Fruit fly (Drosophila melanogaster): ENCODE measurements around the gene CG6462.
A peak's percentile ranks its signal among the peaks of the same experiment; 100 is the strongest.

The CG6462 gene

DNA sequence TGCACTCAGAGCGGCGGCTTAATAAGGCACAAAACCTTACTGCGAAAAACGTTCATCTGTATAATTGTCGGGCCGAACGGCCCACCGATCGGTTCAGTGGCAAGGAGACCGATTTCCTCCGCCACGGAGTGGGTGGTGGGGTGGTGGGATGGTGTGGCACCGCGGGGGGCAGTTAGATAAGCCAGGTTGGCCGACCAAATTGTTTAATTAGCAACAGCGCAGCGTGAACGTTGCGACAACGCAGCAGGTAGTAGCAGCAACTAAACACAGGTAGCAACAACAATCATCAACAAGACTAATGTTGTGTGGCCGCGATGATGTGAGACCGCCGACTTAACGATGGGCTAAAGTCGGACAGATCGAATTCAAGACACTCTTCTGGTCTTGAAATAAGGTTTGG is 31.3 kb downstream of the CG6462 start (continued):
- TF ChIP-seq row (GFP tag; IDR thresholded peaks at IDR 0.05) (no peak), CG32532 (GFP tag; IDR thresholded peaks at IDR 0.05) (no peak), seq (GFP tag; IDR thresholded peaks at IDR 0.05) (no peak), mirr (GFP tag; optimal IDR thresholded peaks at IDR 0.05) (no peak), tna (GFP tag; IDR thresholded peaks at IDR 0.05; ENCODE audit: partially characterized antibody) (no peak), D (optimal IDR thresholded peaks at IDR 0.05) (no peak), D (GFP tag; optimal IDR thresholded peaks at IDR 0.05) (no peak), CG17912 (GFP tag; optimal IDR thresholded peaks at IDR 0.05) (no peak), H15 (GFP tag; IDR thresholded peaks at IDR 0.05) (no peak), prd (optimal IDR thresholded peaks at IDR 0.05) (no peak), prd (GFP tag; IDR thresholded peaks at IDR 0.05) (0 out of 3 replicates have a peak, but pooled peaks have one; percentile 18), Stat92E (GFP tag; optimal IDR thresholded peaks at IDR 0.05) (no peak), pfk (GFP tag; optimal IDR thresholded peaks at IDR 0.05) (no peak), Oaz (GFP tag; IDR thresholded peaks at IDR 0.05) (no peak), Fer1 (GFP tag; optimal IDR thresholded peaks at IDR 0.05) (no peak), CG6765 (GFP tag; optimal IDR thresholded peaks at IDR 0.05) (no peak), Dref (GFP tag; IDR thresholded peaks at IDR 0.05) (0 out of 2 replicates have a peak, but pooled peaks have one; percentile 1), corto (GFP tag; optimal IDR thresholded peaks at IDR 0.05) (no peak), CG9437 (GFP tag; optimal IDR thresholded peaks at IDR 0.05) (no peak), CG10462 (GFP tag; optimal IDR thresholded peaks at IDR 0.05) (no peak), H2.0 (GFP tag; IDR thresholded peaks at IDR 0.05) (no peak), nom (GFP tag; optimal IDR thresholded peaks at IDR 0.05) (no peak), vnd (GFP tag; IDR thresholded peaks at IDR 0.05; ENCODE audit: partially characterized antibody) (no peak), CG6683 (GFP tag; optimal IDR thresholded peaks at IDR 0.05) (no peak), eve (GFP tag; optimal IDR thresholded peaks at IDR 0.05) (no peak), CG13775 (GFP tag; optimal IDR thresholded peaks at IDR 0.05) (no peak), Hand (GFP tag; optimal IDR thresholded peaks at IDR 0.05) (no peak), Hr3 (GFP tag; optimal IDR thresholded peaks at IDR 0.05) (no peak), CG6175 (GFP tag; IDR thresholded peaks at IDR 0.05) (no peak), CG11696 (GFP tag; IDR thresholded peaks at IDR 0.05) (no peak), CG11247 (GFP tag; IDR thresholded peaks at IDR 0.05) (no peak), CG18476 (GFP tag; optimal IDR thresholded peaks at IDR 0.05) (no peak), CG34422 (GFP tag; IDR thresholded peaks at IDR 0.05) (no peak), CG2202 (tag; optimal IDR thresholded peaks at IDR 0.05) (no peak), CG15479 (GFP tag; optimal IDR thresholded peaks at IDR 0.05) (peak; percentile 57), CG6791 (GFP tag; IDR thresholded peaks at IDR 0.05; ENCODE audit: partially characterized antibody) (0 out of 3 replicates have a peak, but pooled peaks have one; percentile 36), p53 (GFP tag; optimal IDR thresholded peaks at IDR 0.05) (no peak), Ravus (GFP tag; IDR thresholded peaks at IDR 0.05) (no peak), CG15514 (GFP tag; optimal IDR thresholded peaks at IDR 0.05) (no peak), TFAM (GFP tag; optimal IDR thresholded peaks at IDR 0.05) (no peak), MBD-R2 (GFP tag; IDR thresholded peaks at IDR 0.05) (0 out of 2 replicates have a peak, but pooled peaks have one; percentile 13), CG10321 (GFP tag; IDR thresholded peaks at IDR 0.05) (no peak), CG12769 (tag; optimal IDR thresholded peaks at IDR 0.05) (no peak), CG17612 (GFP tag; IDR thresholded peaks at IDR 0.05) (no peak), CG9609 (GFP tag; optimal IDR thresholded peaks at IDR 0.05) (no peak), stc (GFP tag; IDR thresholded peaks at IDR 0.05) (no peak), jumu (GFP tag; optimal IDR thresholded peaks at IDR 0.05) (no peak), sens (GFP tag) (no peak), CG34224 (GFP tag; IDR thresholded peaks at IDR 0.05; ENCODE audit: partially characterized antibody) (no peak)
